Worm (Caenorhabditis elegans): ENCODE measurements around the gene grd-7.

- TF ChIP-seq pqm-1 (tag; optimal IDR thresholded peaks at IDR 0.05) (peak; percentile 43), T26A8.4 (GFP tag; IDR thresholded peaks at IDR 0.05) (peak; percentile 86), mdl-1 (tag; optimal IDR thresholded peaks at IDR 0.05) (peak; percentile 19 to 76), unc-62 (GFP tag; optimal IDR thresholded peaks at IDR 0.05 in 1 of 2) (peak in 1 of 2 experiments; percentile 98), unc-62 (tag; optimal IDR thresholded peaks at IDR 0.05) (no peak)
These were observed 4.5 kb downstream of the grd-7 start for ce11 chrX:7264591-7265306.

Measured in whole organism, L4 larva.